Fruit fly (Drosophila melanogaster) whole organism, wandering third instar larva: ENCODE measurements around the gene Ac13E.

ENCODE experiments used
- Abd-B ChIP-seq: fragments of >200 bp; optimal IDR thresholded peaks from 2 replicates; lab custom pipeline; 2017; ENCODE audit warnings: missing biosample characterization, missing genetic modification characterization
- CG32264 ChIP-seq: fragments of 200-800 bp; sonication (Bioruptor generic); optimal IDR thresholded peaks from 2 replicates; lab custom pipeline; 2016; ENCODE audit warnings: missing biosample characterization, missing genetic modification characterization
- CG9705 ChIP-seq: fragments of 200-800 bp; sonication (Bioruptor generic); optimal IDR thresholded peaks from 2 replicates; lab custom pipeline; 2018; ENCODE audit warnings: missing biosample characterization, mild to moderate bottlenecking, missing genetic modification characterization
- CrebA ChIP-seq: fragments of 200-800 bp; sonication (Bioruptor generic); optimal IDR thresholded peaks from 2 replicates; lab custom pipeline; 2016; ENCODE audit warnings: missing biosample characterization, mild to moderate bottlenecking, missing genetic modification characterization, borderline replicate concordance
- Dfd ChIP-seq: fragments of >200 bp; optimal IDR thresholded peaks from 2 replicates; lab custom pipeline; 2017; ENCODE audit warnings: missing biosample characterization, missing genetic modification characterization
- Dif ChIP-seq: fragments of 200-275, 200-300 bp; sonication (Bioruptor generic); optimal IDR thresholded peaks from 2 replicates; lab custom pipeline; 2018; ENCODE audit warnings: missing biosample characterization, missing genetic modification characterization; ENCODE audit not compliant: partially characterized antibody
- GATAd ChIP-seq: sonication (Bioruptor generic); optimal IDR thresholded peaks from 2 replicates; lab custom pipeline; 2016; ENCODE audit warnings: missing biosample characterization, missing genetic modification characterization
- HLH106 ChIP-seq: fragments of 200-800 bp; optimal IDR thresholded peaks from 3 replicates; lab custom pipeline; 2019; ENCODE audit warnings: missing biosample characterization, mild to moderate bottlenecking, missing genetic modification characterization, moderate library complexity
- Hnf4 ChIP-seq: fragments of 200-800 bp; sonication (Bioruptor generic); optimal IDR thresholded peaks from 2 replicates; lab custom pipeline; 2016; ENCODE audit warnings: missing biosample characterization, mild to moderate bottlenecking, missing genetic modification characterization
- Hr78 ChIP-seq: fragments of >200 bp; optimal IDR thresholded peaks from 2 replicates; lab custom pipeline; 2017; ENCODE audit warnings: missing biosample characterization, missing genetic modification characterization
- Hr83 ChIP-seq: fragments of 200-300 bp; sonication (Bioruptor generic); optimal IDR thresholded peaks from 2 replicates; lab custom pipeline; 2016; ENCODE audit warnings: missing biosample characterization, mild to moderate bottlenecking, missing genetic modification characterization, moderate library complexity; ENCODE audit not compliant: poor library complexity, severe bottlenecking
- Jra ChIP-seq: sonication (Bioruptor generic); optimal IDR thresholded peaks from 2 replicates; lab custom pipeline; 2016; ENCODE audit warnings: missing biosample characterization, missing genetic modification characterization
- Mio ChIP-seq: sonication (Bioruptor generic); optimal IDR thresholded peaks from 2 replicates; lab custom pipeline; 2016; ENCODE audit warnings: missing biosample characterization, missing genetic modification characterization
- Myc ChIP-seq: fragments of >200 bp; optimal IDR thresholded peaks from 2 replicates; lab custom pipeline; 2017
- N ChIP-seq: fragments of >200 bp; optimal IDR thresholded peaks from 2 replicates; lab custom pipeline; 2018; ENCODE audit warnings: missing biosample characterization, missing external identifiers, missing genetic modification characterization
- OdsH ChIP-seq: fragments of 200-800 bp; sonication (Bioruptor generic); optimal IDR thresholded peaks from 2 replicates; lab custom pipeline; 2016; ENCODE audit warnings: missing biosample characterization, mild to moderate bottlenecking, missing genetic modification characterization
- Rel ChIP-seq, 2 experiments: fragments of 200-800 bp; sonication (Bioruptor generic) in 1 of 2; optimal IDR thresholded peaks; 2 replicates in 1 of 2; 3 replicates in 1 of 2; lab custom pipeline; 2016 to 2019; ENCODE audit warnings: mild to moderate bottlenecking in 2 of 2, missing biosample characterization in 2 of 2, missing genetic modification characterization in 2 of 2, moderate library complexity in 1 of 2
- Sp1 ChIP-seq: fragments of 200-800 bp; sonication (Bioruptor generic); optimal IDR thresholded peaks from 3 replicates; lab custom pipeline; 2019; ENCODE audit warnings: missing biosample characterization, mild to moderate bottlenecking, missing genetic modification characterization, moderate library complexity
- Vsx2 ChIP-seq: fragments of 200-300, 225-300 bp; sonication (Bioruptor generic); optimal IDR thresholded peaks from 2 replicates; lab custom pipeline; 2018; ENCODE audit warnings: missing biosample characterization, missing genetic modification characterization; ENCODE audit not compliant: partially characterized antibody
- br ChIP-seq: fragments of 200-800 bp; sonication (Bioruptor generic); optimal IDR thresholded peaks from 2 replicates; lab custom pipeline; 2016; ENCODE audit warnings: missing biosample characterization, missing genetic modification characterization
- brk ChIP-seq: fragments of 200-800 bp; sonication (Bioruptor generic); optimal IDR thresholded peaks from 2 replicates; lab custom pipeline; 2016; ENCODE audit warnings: missing biosample characterization, mild to moderate bottlenecking, missing genetic modification characterization
- dl ChIP-seq, 2 experiments: fragments of 175-275, 200-275 bp in 1 of 2; fragments of 200-275 bp in 1 of 2; sonication (Bioruptor generic); optimal IDR thresholded peaks; lab custom pipeline; 2018; ENCODE audit warnings: mild to moderate bottlenecking in 2 of 2, missing biosample characterization in 2 of 2, missing genetic modification characterization in 2 of 2, moderate library complexity in 2 of 2; ENCODE audit not compliant: partially characterized antibody in 2 of 2, insufficient read depth in 1 of 2
- dmrt93B ChIP-seq: fragments of 200-800 bp; sonication (Bioruptor generic); optimal IDR thresholded peaks from 2 replicates; lab custom pipeline; 2018; ENCODE audit warnings: missing biosample characterization, mild to moderate bottlenecking, missing genetic modification characterization
- dsf ChIP-seq: sonication (Bioruptor generic); optimal IDR thresholded peaks from 2 replicates; lab custom pipeline; 2016; ENCODE audit warnings: missing biosample characterization, missing genetic modification characterization, borderline replicate concordance
- ey ChIP-seq: fragments of 200-800 bp; sonication (Bioruptor generic); optimal IDR thresholded peaks from 2 replicates; lab custom pipeline; 2016; ENCODE audit warnings: missing biosample characterization, missing genetic modification characterization
- foxo ChIP-seq, 2 experiments: fragments of 200-800 bp; sonication (Bioruptor generic); optimal IDR thresholded peaks; 2 replicates in 1 of 2; 3 replicates in 1 of 2; lab custom pipeline; 2016 to 2017; ENCODE audit warnings: missing biosample characterization in 2 of 2, missing genetic modification characterization in 2 of 2
- fru ChIP-seq: fragments of 200-800 bp; sonication (Bioruptor generic); optimal IDR thresholded peaks from 3 replicates; lab custom pipeline; 2016; ENCODE audit warnings: missing biosample characterization, mild to moderate bottlenecking, missing genetic modification characterization
- h ChIP-seq: fragments of 200-800 bp; sonication (Bioruptor generic); optimal IDR thresholded peaks from 3 replicates; lab custom pipeline; 2016; ENCODE audit warnings: missing biosample characterization, mild to moderate bottlenecking, missing genetic modification characterization
- jim ChIP-seq: fragments of 175-275, 200-325 bp; sonication (Bioruptor generic); optimal IDR thresholded peaks from 2 replicates; lab custom pipeline; 2016; ENCODE audit warnings: missing biosample characterization, mild to moderate bottlenecking, missing genetic modification characterization
- lola ChIP-seq: fragments of >200 bp; optimal IDR thresholded peaks from 2 replicates; lab custom pipeline; 2017; ENCODE audit warnings: missing biosample characterization, missing genetic modification characterization
- pan ChIP-seq: fragments of >200 bp; optimal IDR thresholded peaks from 2 replicates; lab custom pipeline; 2017
- psq ChIP-seq: fragments of 200-800 bp; sonication (Bioruptor generic); optimal IDR thresholded peaks from 3 replicates; lab custom pipeline; 2017; ENCODE audit warnings: missing biosample characterization, mild to moderate bottlenecking, missing genetic modification characterization, moderate library complexity
- rgr ChIP-seq: fragments of 200-800 bp; sonication (Bioruptor generic); optimal IDR thresholded peaks from 3 replicates; lab custom pipeline; 2016; ENCODE audit warnings: missing biosample characterization, mild to moderate bottlenecking, missing genetic modification characterization
- sage ChIP-seq: fragments of 200-800 bp; sonication (Bioruptor generic); optimal IDR thresholded peaks from 2 replicates; lab custom pipeline; 2016; ENCODE audit warnings: missing biosample characterization, mild to moderate bottlenecking, missing genetic modification characterization
- sv ChIP-seq: fragments of 200-800 bp; sonication (Bioruptor generic); optimal IDR thresholded peaks from 3 replicates; lab custom pipeline; 2016; ENCODE audit warnings: missing biosample characterization, missing genetic modification characterization
- tai ChIP-seq: sonication (Bioruptor generic); optimal IDR thresholded peaks from 2 replicates; lab custom pipeline; 2016; ENCODE audit warnings: missing biosample characterization, missing genetic modification characterization
- usp ChIP-seq: fragments of >200 bp; optimal IDR thresholded peaks from 2 replicates; lab custom pipeline; 2017; ENCODE audit warnings: missing biosample characterization, missing genetic modification characterization
- woc ChIP-seq: sonication (Bioruptor generic); optimal IDR thresholded peaks from 2 replicates; lab custom pipeline; 2016; ENCODE audit warnings: missing biosample characterization, mild to moderate bottlenecking, missing genetic modification characterization

Ac13E gene

dm6 chrX:15582853-15583252 is 28.8 kb upstream of the Ac13E start, which contains the start of the genes CG9215 and CG8097 (continued):
- TF ChIP-seq Mio (GFP tag; lab: Kevin White, UChicago), result no peak
- TF ChIP-seq pan (lab: Kevin White, UChicago), result no peak
- TF ChIP-seq GATAd, result peak; percentile 54
- TF ChIP-seq Hr83, result no peak
- TF ChIP-seq HLH106 (tag; lab: Kevin White, UChicago), result peak; percentile 63
- peak; percentile 32 for TF ChIP-seq Myc (lab: Kevin White, UChicago)

dm6 chrX:15579579-15579978 is 25.5 kb upstream of the Ac13E start:
- TF ChIP-seq dsf (GFP tag; lab: Kevin White, UChicago) (peak; percentile 71), br (GFP tag; lab: Kevin White, UChicago) (peak; percentile 98), OdsH (peak; percentile 96), usp (GFP tag; lab: Kevin White, UChicago) (no peak), foxo (GFP tag; optimal IDR thresholded peaks at IDR 0.05; lab: Kevin White, UChicago) (peak; percentile 95 to 99), Rel (GFP tag; optimal IDR thresholded peaks at IDR 0.05; lab: Kevin White, UChicago) (peak; percentile 89), Rel (tag; optimal IDR thresholded peaks at IDR 0.05; lab: Kevin White, UChicago) (peak; percentile 88), CG32264 (GFP tag; lab: Kevin White, UChicago) (peak; percentile 95), Hr78 (GFP tag; lab: Kevin White, UChicago) (no peak), sv (GFP tag; lab: Kevin White, UChicago) (peak; percentile 93), Dfd (GFP tag; lab: Kevin White, UChicago) (no peak), dl (GFP tag; optimal IDR thresholded peaks at IDR 0.05; lab: Kevin White, UChicago; ENCODE audit: insufficient read depth in 1 of 2, partially characterized antibody in 2 of 2) (no peak), lola (GFP tag; lab: Kevin White, UChicago) (no peak), Hnf4 (GFP tag; lab: Kevin White, UChicago) (peak; percentile 98), rgr (GFP tag; lab: Kevin White, UChicago) (peak; percentile 98), woc (GFP tag; lab: Kevin White, UChicago) (peak; percentile 97), jim (GFP tag; lab: Kevin White, UChicago) (peak; percentile 85), Abd-B (no peak), Mio (GFP tag; lab: Kevin White, UChicago) (peak; percentile 83), ey (peak; percentile 98), N (GFP tag; lab: Kevin White, UChicago) (no peak), tai (GFP tag; lab: Kevin White, UChicago) (no peak), fru (GFP tag; lab: Kevin White, UChicago) (peak; percentile 97), Vsx2 (GFP tag; lab: Kevin White, UChicago) (no peak), brk (GFP tag; lab: Kevin White, UChicago) (no peak), Jra (GFP tag; lab: Kevin White, UChicago) (peak; percentile 94), dmrt93B (peak; percentile 94), Sp1 (GFP tag; lab: Kevin White, UChicago) (peak; percentile 97), CG9705 (peak; percentile 95), psq (GFP tag; lab: Kevin White, UChicago) (peak; percentile 94), GATAd (peak; percentile 89), Myc (lab: Kevin White, UChicago) (no peak), Dif (no peak), Hr83 (peak; percentile 96), HLH106 (tag; lab: Kevin White, UChicago) (peak; percentile 97), h (peak; percentile 98), sage (GFP tag; lab: Kevin White, UChicago) (peak; percentile 97), CrebA (no peak), pan (lab: Kevin White, UChicago) (no peak)

- no peak for TF ChIP-seq ey
- no peak for TF ChIP-seq br (GFP tag; lab: Kevin White, UChicago)
- TF ChIP-seq psq (GFP tag; lab: Kevin White, UChicago), result no peak
- no peak for TF ChIP-seq Mio (GFP tag; lab: Kevin White, UChicago)
- no peak for TF ChIP-seq Rel (GFP tag; optimal IDR thresholded peaks at IDR 0.05; lab: Kevin White, UChicago)
- peak; percentile 1 for TF ChIP-seq Rel (tag; optimal IDR thresholded peaks at IDR 0.05; lab: Kevin White, UChicago)
- no peak for TF ChIP-seq OdsH
- peak; percentile 37 for TF ChIP-seq Hr83
- TF ChIP-seq CG32264 (GFP tag; lab: Kevin White, UChicago), result no peak
- no peak for TF ChIP-seq dmrt93B
- peak in 1 of 2 experiments; percentile 8 for TF ChIP-seq foxo (GFP tag; optimal IDR thresholded peaks at IDR 0.05; lab: Kevin White, UChicago)
- peak; percentile 3 for TF ChIP-seq rgr (GFP tag; lab: Kevin White, UChicago)
Observed at dm6 chrX:15578043-15578442, 24.0 kb upstream of the Ac13E start, which contains the start of the genes cerv and CG7872. TSS of gene cerv (minus strand) at chrX:15578171. TSS of gene CG7872 (plus strand) at chrX:15578205.
